Fruit fly (Drosophila melanogaster) whole organism, wandering third instar larva: Measurements from ENCODE around the gene noc.

Source experiments
- Abd-B ChIP-seq: fragments of >200 bp; optimal IDR thresholded peaks from 2 replicates; lab custom pipeline; 2017; ENCODE audit warnings: missing biosample characterization, missing genetic modification characterization
- CG32264 ChIP-seq: fragments of 200-800 bp; sonication (Bioruptor generic); optimal IDR thresholded peaks from 2 replicates; lab custom pipeline; 2016; ENCODE audit warnings: missing biosample characterization, missing genetic modification characterization
- Dfd ChIP-seq: fragments of >200 bp; optimal IDR thresholded peaks from 2 replicates; lab custom pipeline; 2017; ENCODE audit warnings: missing biosample characterization, missing genetic modification characterization
- GATAd ChIP-seq: sonication (Bioruptor generic); optimal IDR thresholded peaks from 2 replicates; lab custom pipeline; 2016; ENCODE audit warnings: missing biosample characterization, missing genetic modification characterization
- Hnf4 ChIP-seq: fragments of 200-800 bp; sonication (Bioruptor generic); optimal IDR thresholded peaks from 2 replicates; lab custom pipeline; 2016; ENCODE audit warnings: missing biosample characterization, mild to moderate bottlenecking, missing genetic modification characterization
- Hr78 ChIP-seq: fragments of >200 bp; optimal IDR thresholded peaks from 2 replicates; lab custom pipeline; 2017; ENCODE audit warnings: missing biosample characterization, missing genetic modification characterization
- Hr83 ChIP-seq: fragments of 200-300 bp; sonication (Bioruptor generic); optimal IDR thresholded peaks from 2 replicates; lab custom pipeline; 2016; ENCODE audit warnings: missing biosample characterization, mild to moderate bottlenecking, missing genetic modification characterization, moderate library complexity; ENCODE audit not compliant: poor library complexity, severe bottlenecking
- Jra ChIP-seq: sonication (Bioruptor generic); optimal IDR thresholded peaks from 2 replicates; lab custom pipeline; 2016; ENCODE audit warnings: missing biosample characterization, missing genetic modification characterization
- OdsH ChIP-seq: fragments of 200-800 bp; sonication (Bioruptor generic); optimal IDR thresholded peaks from 2 replicates; lab custom pipeline; 2016; ENCODE audit warnings: missing biosample characterization, mild to moderate bottlenecking, missing genetic modification characterization
- Rel ChIP-seq, 2 experiments: fragments of 200-800 bp; sonication (Bioruptor generic) in 1 of 2; optimal IDR thresholded peaks; 2 replicates in 1 of 2; 3 replicates in 1 of 2; lab custom pipeline; 2016 to 2019; ENCODE audit warnings: mild to moderate bottlenecking in 2 of 2, missing biosample characterization in 2 of 2, missing genetic modification characterization in 2 of 2, moderate library complexity in 1 of 2
- Sp1 ChIP-seq: fragments of 200-800 bp; sonication (Bioruptor generic); optimal IDR thresholded peaks from 3 replicates; lab custom pipeline; 2019; ENCODE audit warnings: missing biosample characterization, mild to moderate bottlenecking, missing genetic modification characterization, moderate library complexity
- Vsx2 ChIP-seq: fragments of 200-300, 225-300 bp; sonication (Bioruptor generic); optimal IDR thresholded peaks from 2 replicates; lab custom pipeline; 2018; ENCODE audit warnings: missing biosample characterization, missing genetic modification characterization; ENCODE audit not compliant: partially characterized antibody
- br ChIP-seq: fragments of 200-800 bp; sonication (Bioruptor generic); optimal IDR thresholded peaks from 2 replicates; lab custom pipeline; 2016; ENCODE audit warnings: missing biosample characterization, missing genetic modification characterization
- brk ChIP-seq: fragments of 200-800 bp; sonication (Bioruptor generic); optimal IDR thresholded peaks from 2 replicates; lab custom pipeline; 2016; ENCODE audit warnings: missing biosample characterization, mild to moderate bottlenecking, missing genetic modification characterization
- dl ChIP-seq, 2 experiments: fragments of 175-275, 200-275 bp in 1 of 2; fragments of 200-275 bp in 1 of 2; sonication (Bioruptor generic); optimal IDR thresholded peaks; lab custom pipeline; 2018; ENCODE audit warnings: mild to moderate bottlenecking in 2 of 2, missing biosample characterization in 2 of 2, missing genetic modification characterization in 2 of 2, moderate library complexity in 2 of 2; ENCODE audit not compliant: partially characterized antibody in 2 of 2, insufficient read depth in 1 of 2
- dmrt93B ChIP-seq: fragments of 200-800 bp; sonication (Bioruptor generic); optimal IDR thresholded peaks from 2 replicates; lab custom pipeline; 2018; ENCODE audit warnings: missing biosample characterization, mild to moderate bottlenecking, missing genetic modification characterization
- dsf ChIP-seq: sonication (Bioruptor generic); optimal IDR thresholded peaks from 2 replicates; lab custom pipeline; 2016; ENCODE audit warnings: missing biosample characterization, missing genetic modification characterization, borderline replicate concordance
- ey ChIP-seq: fragments of 200-800 bp; sonication (Bioruptor generic); optimal IDR thresholded peaks from 2 replicates; lab custom pipeline; 2016; ENCODE audit warnings: missing biosample characterization, missing genetic modification characterization
- foxo ChIP-seq, 2 experiments: fragments of 200-800 bp; sonication (Bioruptor generic); optimal IDR thresholded peaks; 2 replicates in 1 of 2; 3 replicates in 1 of 2; lab custom pipeline; 2016 to 2017; ENCODE audit warnings: missing biosample characterization in 2 of 2, missing genetic modification characterization in 2 of 2
- fru ChIP-seq: fragments of 200-800 bp; sonication (Bioruptor generic); optimal IDR thresholded peaks from 3 replicates; lab custom pipeline; 2016; ENCODE audit warnings: missing biosample characterization, mild to moderate bottlenecking, missing genetic modification characterization
- jim ChIP-seq: fragments of 175-275, 200-325 bp; sonication (Bioruptor generic); optimal IDR thresholded peaks from 2 replicates; lab custom pipeline; 2016; ENCODE audit warnings: missing biosample characterization, mild to moderate bottlenecking, missing genetic modification characterization
- lola ChIP-seq: fragments of >200 bp; optimal IDR thresholded peaks from 2 replicates; lab custom pipeline; 2017; ENCODE audit warnings: missing biosample characterization, missing genetic modification characterization
- pan ChIP-seq: fragments of >200 bp; optimal IDR thresholded peaks from 2 replicates; lab custom pipeline; 2017
- psq ChIP-seq: fragments of 200-800 bp; sonication (Bioruptor generic); optimal IDR thresholded peaks from 3 replicates; lab custom pipeline; 2017; ENCODE audit warnings: missing biosample characterization, mild to moderate bottlenecking, missing genetic modification characterization, moderate library complexity
- rgr ChIP-seq: fragments of 200-800 bp; sonication (Bioruptor generic); optimal IDR thresholded peaks from 3 replicates; lab custom pipeline; 2016; ENCODE audit warnings: missing biosample characterization, mild to moderate bottlenecking, missing genetic modification characterization
- tai ChIP-seq: sonication (Bioruptor generic); optimal IDR thresholded peaks from 2 replicates; lab custom pipeline; 2016; ENCODE audit warnings: missing biosample characterization, missing genetic modification characterization
- usp ChIP-seq: fragments of >200 bp; optimal IDR thresholded peaks from 2 replicates; lab custom pipeline; 2017; ENCODE audit warnings: missing biosample characterization, missing genetic modification characterization
- woc ChIP-seq: sonication (Bioruptor generic); optimal IDR thresholded peaks from 2 replicates; lab custom pipeline; 2016; ENCODE audit warnings: missing biosample characterization, mild to moderate bottlenecking, missing genetic modification characterization

The noc gene

dm6 chr2L:14441309-14441708 is 49.4 kb upstream of the noc start:
- TF ChIP-seq dmrt93B (GFP tag; lab: Kevin White, UChicago) (no peak), Vsx2 (no peak), CG32264 (GFP tag; lab: Kevin White, UChicago) (no peak), lola (GFP tag; lab: Kevin White, UChicago) (no peak), Dfd (GFP tag; lab: Kevin White, UChicago) (no peak), dsf (no peak), br (GFP tag; lab: Kevin White, UChicago) (no peak), brk (GFP tag; lab: Kevin White, UChicago) (no peak), psq (GFP tag; lab: Kevin White, UChicago) (no peak), ey (GFP tag; lab: Kevin White, UChicago) (no peak), jim (GFP tag; lab: Kevin White, UChicago) (no peak)

- no peak for TF ChIP-seq Abd-B (GFP tag; lab: Kevin White, UChicago)
- TF ChIP-seq GATAd (GFP tag; lab: Kevin White, UChicago): no peak
- TF ChIP-seq Hr78 (GFP tag; lab: Kevin White, UChicago): no peak
- no peak for TF ChIP-seq Hnf4 (GFP tag; lab: Kevin White, UChicago)
- no peak for TF ChIP-seq CG32264 (GFP tag; lab: Kevin White, UChicago)
- TF ChIP-seq tai (GFP tag; lab: Kevin White, UChicago): no peak
- no peak for TF ChIP-seq Dfd (GFP tag; lab: Kevin White, UChicago)
- no peak for TF ChIP-seq Hr83
- no peak for TF ChIP-seq foxo (GFP tag; optimal IDR thresholded peaks at IDR 0.05; lab: Kevin White, UChicago)
- TF ChIP-seq rgr (GFP tag; lab: Kevin White, UChicago): no peak
- TF ChIP-seq Rel (GFP tag; optimal IDR thresholded peaks at IDR 0.05; lab: Kevin White, UChicago): no peak
- no peak for TF ChIP-seq Rel (tag; optimal IDR thresholded peaks at IDR 0.05; lab: Kevin White, UChicago)
- TF ChIP-seq Jra: no peak
- no peak for TF ChIP-seq Sp1 (GFP tag; lab: Kevin White, UChicago)
- TF ChIP-seq usp (GFP tag; lab: Kevin White, UChicago): no peak
- TF ChIP-seq fru (GFP tag; lab: Kevin White, UChicago): no peak
- no peak for TF ChIP-seq br (GFP tag; lab: Kevin White, UChicago)
- no peak for TF ChIP-seq psq (GFP tag; lab: Kevin White, UChicago)
- TF ChIP-seq woc (GFP tag; lab: Kevin White, UChicago): no peak
Measured at dm6 chr2L:14442144-14443038, 48.3 kb upstream of the noc start.

dm6 chr2L:14443667-14444285 is 46.9 kb upstream of the noc start:
- TF ChIP-seq Abd-B (GFP tag; lab: Kevin White, UChicago) (no peak), pan (lab: Kevin White, UChicago) (no peak), Dfd (GFP tag; lab: Kevin White, UChicago) (no peak), OdsH (GFP tag; lab: Kevin White, UChicago) (no peak)

- no peak for TF ChIP-seq dl (GFP tag; optimal IDR thresholded peaks at IDR 0.05; lab: Kevin White, UChicago; ENCODE audit: insufficient read depth in 1 of 2, partially characterized antibody in 2 of 2)
Measured at dm6 chr2L:14444834-14445233, 45.8 kb upstream of the noc start.
